Worm (Caenorhabditis elegans) whole organism, early embryonic: ENCODE measurements around the gene C05A2.4.

ENCODE experiments used
- aly-1 ChIP-seq: sonication (generic microtip); optimal IDR thresholded peaks from 2 replicates; lab custom pipeline; 2016; ENCODE audit warnings: missing genetic modification characterization, missing compliant biosample characterization
- ama-1 ChIP-seq: fragments of 150-350 bp; optimal IDR thresholded peaks from 2 replicates; lab custom pipeline; 2014
- ceh-36 ChIP-seq: sonication (generic microtip); optimal IDR thresholded peaks from 2 replicates; lab custom pipeline; 2016; ENCODE audit warnings: missing genetic modification characterization, inconsistent platforms, missing compliant biosample characterization
- flt-1 ChIP-seq: fragments of 200-800 bp; sonication (Bioruptor generic); IDR thresholded peaks from 2 replicates; pipeline ENCODE4 v1.3.6; 2022; ENCODE audit warnings: missing genetic modification characterization, missing compliant biosample characterization
- hmg-4 ChIP-seq: fragments of 200-800 bp; sonication (Bioruptor generic); optimal IDR thresholded peaks from 2 replicates; lab custom pipeline; 2018; ENCODE audit warnings: mild to moderate bottlenecking, missing genetic modification characterization, missing compliant biosample characterization
- hnd-1 ChIP-seq: sonication (generic microtip); optimal IDR thresholded peaks from 2 replicates; lab custom pipeline; 2016; ENCODE audit warnings: missing genetic modification characterization, missing compliant biosample characterization
- scrt-1 ChIP-seq: fragments of 200-800 bp; sonication (Bioruptor generic); IDR thresholded peaks from 2 replicates; pipeline ENCODE4 v1.3.6; 2022; ENCODE audit warnings: missing genetic modification characterization, missing compliant biosample characterization
- sea-1 ChIP-seq: fragments of 200-800 bp; sonication (Bioruptor generic); conservative IDR thresholded peaks from 2 replicates; pipeline ENCODE4 v1.3.6; 2022; ENCODE audit warnings: missing genetic modification characterization, missing compliant biosample characterization
- tbx-11 ChIP-seq: fragments of 200-800 bp; sonication (Bioruptor generic); IDR thresholded peaks from 2 replicates; pipeline ENCODE4 v1.3.6; 2022; ENCODE audit warnings: missing genetic modification characterization, missing compliant biosample characterization
- tbx-37 ChIP-seq: fragments of 200-800 bp; sonication (Bioruptor generic); conservative IDR thresholded peaks from 2 replicates; pipeline ENCODE4 v1.3.6; 2022; ENCODE audit warnings: missing genetic modification reagents, missing genetic modification characterization, missing compliant biosample characterization

- no peak for TF ChIP-seq aly-1 (tag; lab: Kevin White, UChicago)
- TF ChIP-seq ama-1 (lab: Kevin White, UChicago) = no peak
- no peak for TF ChIP-seq tbx-37 (GFP tag; lab: Robert Waterston, UW)
- no peak for TF ChIP-seq sea-1 (GFP tag; lab: Robert Waterston, UW)
- TF ChIP-seq flt-1 (GFP tag; lab: Robert Waterston, UW) = no peak
- TF ChIP-seq hnd-1 (tag; lab: Kevin White, UChicago) = no peak
- no peak for TF ChIP-seq hmg-4 (GFP tag; lab: Kevin White, UChicago)
- TF ChIP-seq tbx-11 = no peak
- no peak for TF ChIP-seq ceh-36 (tag; lab: Kevin White, UChicago)
- TF ChIP-seq scrt-1 (GFP tag; lab: Robert Waterston, UW) = no peak
Measured at ce11 chrV:10661417-10661945, 33.8 kb upstream of the C05A2.4 start, which contains the start of gene sqv-4.
